Worm (Caenorhabditis elegans): ENCODE measurements around the gene F19B10.2.

The F19B10.2 gene

ce11 chrII:3682770-3683234 is 7.5 kb downstream of the F19B10.2 start, which contains the start of gene F19B10.1 (continued):
- no peak for TF ChIP-seq snpc-1.2 (GFP tag; IDR thresholded peaks at IDR 0.05)
- TF ChIP-seq saeg-2 (GFP tag; IDR thresholded peaks at IDR 0.05), result no peak
- no peak for TF ChIP-seq mxl-2 (GFP tag; conservative IDR thresholded peaks at IDR 0.05)
- no peak for TF ChIP-seq ama-1 (optimal IDR thresholded peaks at IDR 0.05)
- TF ChIP-seq mes-2 (tag; optimal IDR thresholded peaks at IDR 0.05; ENCODE audit: poor library complexity, severe bottlenecking), result peak; percentile 86
- peak; percentile 8 for TF ChIP-seq nhr-77 (tag; optimal IDR thresholded peaks at IDR 0.05)
- TF ChIP-seq aly-2 (tag; optimal IDR thresholded peaks at IDR 0.05), result no peak
- TF ChIP-seq jun-1 (tag; optimal IDR thresholded peaks at IDR 0.05), result no peak
- TF ChIP-seq ceh-20 (GFP tag; IDR thresholded peaks at IDR 0.05), result peak; percentile 24; the same call in 1 of the 2 replicates
- peak; percentile 85 for TF ChIP-seq duxl-1 (tag; optimal IDR thresholded peaks at IDR 0.05; ENCODE audit: poor library complexity)
- no peak for TF ChIP-seq lin-29 (GFP tag; IDR thresholded peaks at IDR 0.05)
- TF ChIP-seq hmg-1.1 (GFP tag; IDR thresholded peaks at IDR 0.05), result no peak
- peak; percentile 45 for TF ChIP-seq R02D3.7 (tag; optimal IDR thresholded peaks at IDR 0.05)

- TF ChIP-seq pha-4 (GFP tag; IDR thresholded peaks at IDR 0.05) (no peak), pha-4 (tag; optimal IDR thresholded peaks at IDR 0.05) (no peak), pqm-1 (tag; optimal IDR thresholded peaks at IDR 0.05) (peak; percentile 5), daf-16 (GFP tag; optimal IDR thresholded peaks at IDR 0.05) (no peak), daf-16 (tag; optimal IDR thresholded peaks at IDR 0.05) (peak; percentile 21), ceh-44 (GFP tag; IDR thresholded peaks at IDR 0.05) (no peak), ceh-28 (tag; optimal IDR thresholded peaks at IDR 0.05) (peak; percentile 40), dmd-6 (GFP tag; IDR thresholded peaks at IDR 0.05) (peak; percentile 42; the same call in 1 of the 2 replicates), ctbp-1 (GFP tag; IDR thresholded peaks at IDR 0.05) (no peak), madf-5 (GFP tag; IDR thresholded peaks at IDR 0.05) (no peak), zag-1 (tag; optimal IDR thresholded peaks at IDR 0.05) (no peak), hlh-11 (tag; optimal IDR thresholded peaks at IDR 0.05) (no peak)
These were observed 9.3 kb downstream of the F19B10.2 start for ce11 chrII:3684487-3685067.

DNA sequence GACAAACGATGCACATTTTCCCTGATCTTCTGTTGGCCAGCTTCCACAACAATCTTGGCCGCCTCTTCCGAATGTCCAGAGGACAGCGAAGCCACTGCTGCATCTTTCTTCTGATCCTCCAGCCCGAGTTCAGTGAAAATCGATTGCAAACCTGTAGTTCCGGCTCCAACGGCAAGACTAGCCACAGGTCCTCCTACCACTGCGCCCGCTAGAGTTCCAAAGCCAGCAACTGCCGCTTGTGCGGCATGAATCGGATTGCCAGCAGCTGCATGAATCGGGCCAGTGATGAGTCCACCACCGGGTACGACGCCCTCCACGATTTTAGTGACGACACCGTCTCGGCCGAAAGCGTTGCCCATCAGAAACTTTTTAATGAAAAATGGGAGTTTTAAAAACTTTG is 13.1 kb downstream of the F19B10.2 start, which contains the start of gene ifas-1:
ifas-1 (minus strand) TSS at position 387 of the 400 bp plus-strand sequence.
- TF ChIP-seq set-16 (GFP tag; IDR thresholded peaks at IDR 0.05), result peak; percentile 70
- no peak for TF ChIP-seq lin-15B (tag; optimal IDR thresholded peaks at IDR 0.05)
- no peak for TF ChIP-seq dpl-1 (GFP tag; optimal IDR thresholded peaks at IDR 0.05)

- TF ChIP-seq Y75B8A.6 (GFP tag; IDR thresholded peaks at IDR 0.05) (no peak), aha-1 (tag) (peak; percentile 34), nhr-6 (tag; optimal IDR thresholded peaks at IDR 0.05) (no peak), nhr-76 (tag; optimal IDR thresholded peaks at IDR 0.05) (no peak), madf-9 (GFP tag; conservative IDR thresholded peaks at IDR 0.05) (no peak), lin-38 (GFP tag; IDR thresholded peaks at IDR 0.05) (no peak), Y48G9A.11 (GFP tag; IDR thresholded peaks at IDR 0.05) (no peak), daf-12 (tag; optimal IDR thresholded peaks at IDR 0.05) (no peak)
These were observed 15.4 kb downstream of the F19B10.2 start, which contains the start of gene srx-101 for ce11 chrII:3690646-3691045. srx-101 (minus strand) TSS chrII:3690746.

All from whole organism, L4 larva.